Fruit fly (Drosophila melanogaster) whole organism, prepupa: Measurements from ENCODE around the gene CG7275.

ENCODE experiments used
- Blimp-1 ChIP-seq: fragments of 200-800 bp; sonication (Bioruptor generic); optimal IDR thresholded peaks from 3 replicates; lab custom pipeline; 2017; ENCODE audit warnings: missing biosample characterization, missing genetic modification characterization, mild to moderate bottlenecking, moderate library complexity, missing genetic modification reagents
- CG11294 ChIP-seq: fragments of 200-800 bp; sonication (Bioruptor generic); IDR thresholded peaks from 2 replicates; pipeline ENCODE4 v1.3.6; 2022; ENCODE audit warnings: missing biosample characterization, missing genetic modification characterization
- CG11762 ChIP-seq: fragments of 200-800 bp; sonication (Bioruptor generic); optimal IDR thresholded peaks from 3 replicates; lab custom pipeline; 2016; ENCODE audit warnings: missing biosample characterization, missing genetic modification characterization; ENCODE audit not compliant: insufficient read depth
- CG11902 ChIP-seq: fragments of 200-800 bp; sonication (Bioruptor generic); optimal IDR thresholded peaks from 3 replicates; lab custom pipeline; 2016; ENCODE audit warnings: missing biosample characterization, missing genetic modification characterization
- CG15336 ChIP-seq: fragments of 200-800 bp; sonication (Bioruptor generic); IDR thresholded peaks from 2 replicates; pipeline ENCODE4 v1.3.6; 2022; ENCODE audit warnings: missing biosample characterization, missing genetic modification characterization
- CG1621 ChIP-seq: fragments of 200-800 bp; sonication (Bioruptor generic); optimal IDR thresholded peaks from 3 replicates; lab custom pipeline; 2018; ENCODE audit warnings: missing biosample characterization, mild to moderate bottlenecking, missing genetic modification characterization
- CG16779 ChIP-seq: fragments of 200-800 bp; sonication (Bioruptor generic); optimal IDR thresholded peaks from 3 replicates; lab custom pipeline; 2017; ENCODE audit warnings: missing biosample characterization, mild to moderate bottlenecking, missing genetic modification characterization
- CG32006 ChIP-seq: fragments of 200-800 bp; sonication (Bioruptor generic); optimal IDR thresholded peaks from 3 replicates; lab custom pipeline; 2017; ENCODE audit warnings: missing biosample characterization, mild to moderate bottlenecking, missing genetic modification characterization
- CG3919 ChIP-seq: fragments of 200-800 bp; sonication (Bioruptor generic); optimal IDR thresholded peaks from 3 replicates; lab custom pipeline; 2016; ENCODE audit warnings: missing biosample characterization, missing genetic modification characterization
- CG6163 ChIP-seq: fragments of 200-800 bp; sonication (Bioruptor generic); IDR thresholded peaks from 3 replicates; pipeline ENCODE4 v1.3.6; 2022; ENCODE audit warnings: missing biosample characterization, missing genetic modification characterization
- CG6276 ChIP-seq: fragments of 200-800 bp; sonication (Bioruptor generic); optimal IDR thresholded peaks from 2 replicates; lab custom pipeline; 2017; ENCODE audit warnings: missing biosample characterization, mild to moderate bottlenecking, missing genetic modification characterization
- CG6792 ChIP-seq: fragments of 200-800 bp; sonication (Bioruptor generic); optimal IDR thresholded peaks from 3 replicates; lab custom pipeline; 2016; ENCODE audit warnings: missing biosample characterization, missing genetic modification characterization
- CG6854 ChIP-seq: fragments of 200-800 bp; sonication (Bioruptor generic); optimal IDR thresholded peaks from 2 replicates; lab custom pipeline; 2017; ENCODE audit warnings: missing biosample characterization, mild to moderate bottlenecking, missing genetic modification characterization
- CG7368 ChIP-seq: fragments of 200-800 bp; sonication (Bioruptor generic); optimal IDR thresholded peaks from 3 replicates; lab custom pipeline; 2016; ENCODE audit warnings: missing biosample characterization, missing genetic modification characterization
- CG8119 ChIP-seq: fragments of 200-800 bp; sonication (Bioruptor generic); IDR thresholded peaks from 3 replicates; pipeline ENCODE4 v1.3.6; 2022; ENCODE audit warnings: missing biosample characterization, missing genetic modification characterization
- CG8319 ChIP-seq: fragments of 200-800 bp; sonication (Bioruptor generic); optimal IDR thresholded peaks from 3 replicates; lab custom pipeline; 2016; ENCODE audit warnings: missing biosample characterization, missing genetic modification characterization
- CG8632 ChIP-seq: fragments of 200-800 bp; sonication (Bioruptor generic); optimal IDR thresholded peaks from 3 replicates; lab custom pipeline; 2016; ENCODE audit warnings: missing biosample characterization, missing genetic modification characterization
- CG9139 ChIP-seq: fragments of 200-800 bp; sonication (Bioruptor generic); optimal IDR thresholded peaks from 3 replicates; lab custom pipeline; 2017; ENCODE audit warnings: missing biosample characterization, mild to moderate bottlenecking, missing genetic modification characterization
- Eip75B ChIP-seq: fragments of 200-800 bp; sonication (Bioruptor generic); optimal IDR thresholded peaks from 3 replicates; lab custom pipeline; 2016; ENCODE audit warnings: missing biosample characterization, missing genetic modification characterization
- Eip93F ChIP-seq: fragments of 200-800 bp; sonication (Bioruptor generic); optimal IDR thresholded peaks from 2 replicates; lab custom pipeline; 2016; ENCODE audit warnings: missing biosample characterization, mild to moderate bottlenecking, missing genetic modification characterization
- Ets96B ChIP-seq: fragments of 200-800 bp; optimal IDR thresholded peaks from 2 replicates; lab custom pipeline; 2019; ENCODE audit warnings: missing biosample characterization, mild to moderate bottlenecking, missing genetic modification characterization, moderate library complexity
- Gug ChIP-seq: fragments of 200-800 bp; sonication (Bioruptor generic); IDR thresholded peaks from 2 replicates; pipeline ENCODE4 v1.3.6; 2022; ENCODE audit warnings: missing biosample characterization, missing genetic modification characterization
- Hr39 ChIP-seq: fragments of 200-800 bp; sonication (Bioruptor generic); optimal IDR thresholded peaks from 2 replicates; lab custom pipeline; 2016; ENCODE audit warnings: missing biosample characterization, missing genetic modification characterization
- Hr4 ChIP-seq: fragments of 200-800 bp; sonication (Bioruptor generic); optimal IDR thresholded peaks from 3 replicates; lab custom pipeline; 2016; ENCODE audit warnings: missing biosample characterization, missing genetic modification characterization
- Lpt ChIP-seq: fragments of 200-800 bp; sonication (Bioruptor generic); optimal IDR thresholded peaks from 3 replicates; lab custom pipeline; 2016; ENCODE audit warnings: missing biosample characterization, missing genetic modification characterization
- Met ChIP-seq: fragments of 200-800 bp; sonication (Bioruptor generic); optimal IDR thresholded peaks from 3 replicates; lab custom pipeline; 2016; ENCODE audit warnings: missing biosample characterization, missing genetic modification characterization
- OdsH ChIP-seq: fragments of 200-800 bp; sonication (Bioruptor generic); optimal IDR thresholded peaks from 3 replicates; lab custom pipeline; 2016; ENCODE audit warnings: missing biosample characterization, missing genetic modification characterization
- Smox ChIP-seq: fragments of 200-800 bp; sonication (Bioruptor generic); optimal IDR thresholded peaks from 3 replicates; lab custom pipeline; 2016; ENCODE audit warnings: missing biosample characterization, missing genetic modification characterization
- Sox102F ChIP-seq: fragments of 200-800 bp; sonication (Bioruptor generic); optimal IDR thresholded peaks from 2 replicates; lab custom pipeline; 2016; ENCODE audit warnings: missing biosample characterization, mild to moderate bottlenecking, missing genetic modification characterization
- Sox14 ChIP-seq: fragments of 200-800 bp; sonication (Bioruptor generic); optimal IDR thresholded peaks from 3 replicates; lab custom pipeline; 2016; ENCODE audit warnings: missing biosample characterization, missing genetic modification characterization
- Sox15 ChIP-seq: fragments of 200-800 bp; sonication (Bioruptor generic); optimal IDR thresholded peaks from 3 replicates; lab custom pipeline; 2016; ENCODE audit warnings: missing biosample characterization, missing genetic modification characterization
- achi ChIP-seq: fragments of 200-800 bp; sonication (Bioruptor generic); optimal IDR thresholded peaks from 3 replicates; lab custom pipeline; 2016; ENCODE audit warnings: missing biosample characterization, missing genetic modification characterization
- acj6 ChIP-seq: fragments of 200-800 bp; sonication (Bioruptor generic); optimal IDR thresholded peaks from 3 replicates; lab custom pipeline; 2016; ENCODE audit warnings: missing biosample characterization, missing genetic modification characterization
- cyc ChIP-seq: fragments of 200-800 bp; sonication (Bioruptor generic); optimal IDR thresholded peaks from 3 replicates; lab custom pipeline; 2016; ENCODE audit warnings: missing biosample characterization, missing genetic modification characterization
- dac ChIP-seq: fragments of 200-800 bp; sonication (Bioruptor generic); optimal IDR thresholded peaks from 2 replicates; lab custom pipeline; 2017; ENCODE audit warnings: missing biosample characterization, mild to moderate bottlenecking, missing genetic modification characterization
- dsx ChIP-seq: fragments of 200-800 bp; optimal IDR thresholded peaks from 3 replicates; lab custom pipeline; 2019; ENCODE audit warnings: missing biosample characterization, mild to moderate bottlenecking, missing genetic modification characterization, moderate library complexity; ENCODE audit not compliant: poor library complexity, severe bottlenecking
- esn ChIP-seq: fragments of 200-800 bp; sonication (Bioruptor generic); optimal IDR thresholded peaks from 2 replicates; lab custom pipeline; 2016; ENCODE audit warnings: missing biosample characterization, mild to moderate bottlenecking, missing genetic modification characterization, moderate library complexity
- fd59A ChIP-seq: fragments of 200-800 bp; sonication (Bioruptor generic); optimal IDR thresholded peaks from 2 replicates; lab custom pipeline; 2017; ENCODE audit warnings: missing biosample characterization, mild to moderate bottlenecking, missing genetic modification characterization, missing genetic modification reagents
- fd85E ChIP-seq: fragments of 200-800 bp; sonication (Bioruptor generic); optimal IDR thresholded peaks from 3 replicates; lab custom pipeline; 2016; ENCODE audit warnings: missing biosample characterization, missing genetic modification characterization
- fkh ChIP-seq: fragments of 200-800 bp; sonication (Bioruptor generic); optimal IDR thresholded peaks from 3 replicates; lab custom pipeline; 2017; ENCODE audit warnings: missing biosample characterization, mild to moderate bottlenecking, missing genetic modification characterization, moderate library complexity
- lz ChIP-seq: fragments of 200-800 bp; sonication (Bioruptor generic); optimal IDR thresholded peaks from 3 replicates; lab custom pipeline; 2016; ENCODE audit warnings: missing biosample characterization, missing genetic modification characterization
- net ChIP-seq: fragments of 200-800 bp; sonication (Bioruptor generic); optimal IDR thresholded peaks from 3 replicates; lab custom pipeline; 2016; ENCODE audit warnings: missing biosample characterization, missing genetic modification characterization
- pdm3 ChIP-seq: fragments of 200-800 bp; sonication (Bioruptor generic); optimal IDR thresholded peaks from 3 replicates; lab custom pipeline; 2016; ENCODE audit warnings: missing biosample characterization, missing genetic modification characterization
- salr ChIP-seq, 2 experiments: fragments of 200-800 bp; sonication (Bioruptor generic); optimal IDR thresholded peaks; 3 replicates each; lab custom pipeline; 2016 to 2018; ENCODE audit warnings: missing biosample characterization in 2 of 2, missing genetic modification characterization in 2 of 2, mild to moderate bottlenecking in 1 of 2
- spab ChIP-seq: fragments of 200-800 bp; sonication (Bioruptor generic); optimal IDR thresholded peaks from 2 replicates; lab custom pipeline; 2017; ENCODE audit warnings: missing biosample characterization, mild to moderate bottlenecking, missing genetic modification characterization, missing genetic modification reagents
- vri ChIP-seq: fragments of 200-800 bp; sonication (Bioruptor generic); optimal IDR thresholded peaks from 3 replicates; lab custom pipeline; 2016; ENCODE audit warnings: missing biosample characterization, mild to moderate bottlenecking, missing genetic modification characterization

CG7275 gene

dm6 chr3L:15513264-15513663 is 14.5 kb downstream of the CG7275 start:
- TF ChIP-seq dsx (GFP tag; lab: Kevin White, UChicago) = no peak
- no peak for TF ChIP-seq Eip75B (GFP tag; lab: Kevin White, UChicago)
- TF ChIP-seq CG16779 (tag; lab: Kevin White, UChicago) = no peak
- TF ChIP-seq esn (GFP tag; lab: Kevin White, UChicago) = no peak
- no peak for TF ChIP-seq Met (GFP tag; lab: Kevin White, UChicago)
- no peak for TF ChIP-seq Gug (GFP tag; lab: Robert Waterston, UW)
- TF ChIP-seq CG32006 (GFP tag; lab: Kevin White, UChicago) = no peak
- no peak for TF ChIP-seq Lpt
- no peak for TF ChIP-seq fd85E
- TF ChIP-seq fkh = no peak
- no peak for TF ChIP-seq lz (GFP tag; lab: Kevin White, UChicago)
- no peak for TF ChIP-seq Smox (GFP tag; lab: Kevin White, UChicago)
- TF ChIP-seq Blimp-1 (GFP tag; lab: Kevin White, UChicago) = no peak
- TF ChIP-seq Ets96B (tag; lab: Kevin White, UChicago) = no peak
- no peak for TF ChIP-seq CG6163 (GFP tag; lab: Robert Waterston, UW)

dm6 chr3L:15513726-15514125 is 15.0 kb downstream of the CG7275 start:
- TF ChIP-seq CG1621 (no peak), CG15336 (GFP tag; lab: Robert Waterston, UW) (no peak), Gug (GFP tag; lab: Robert Waterston, UW) (no peak), salr (GFP tag; optimal IDR thresholded peaks at IDR 0.05; lab: Kevin White, UChicago) (no peak), CG9139 (GFP tag; lab: Kevin White, UChicago) (no peak), Smox (GFP tag; lab: Kevin White, UChicago) (no peak), OdsH (no peak), CG6163 (GFP tag; lab: Robert Waterston, UW) (no peak), CG7368 (GFP tag; lab: Kevin White, UChicago) (no peak), net (GFP tag; lab: Kevin White, UChicago) (no peak), esn (GFP tag; lab: Kevin White, UChicago) (no peak), Hr39 (GFP tag; lab: Kevin White, UChicago) (no peak), Lpt (no peak), vri (GFP tag; lab: Kevin White, UChicago) (no peak), CG11294 (GFP tag; lab: Robert Waterston, UW) (no peak), CG6276 (GFP tag; lab: Kevin White, UChicago) (no peak), Sox15 (GFP tag; lab: Kevin White, UChicago) (no peak)

dm6 chr3L:15514405-15514804 is 15.6 kb downstream of the CG7275 start:
- no peak for TF ChIP-seq CG3919 (GFP tag; lab: Kevin White, UChicago)
- no peak for TF ChIP-seq achi
- TF ChIP-seq acj6 (GFP tag; lab: Kevin White, UChicago) = no peak
- TF ChIP-seq Sox102F (GFP tag; lab: Kevin White, UChicago) = no peak
- no peak for TF ChIP-seq fd85E
- no peak for TF ChIP-seq Eip75B (GFP tag; lab: Kevin White, UChicago)
- no peak for TF ChIP-seq Met (GFP tag; lab: Kevin White, UChicago)
- TF ChIP-seq lz (GFP tag; lab: Kevin White, UChicago) = no peak
- no peak for TF ChIP-seq CG8632 (GFP tag; lab: Kevin White, UChicago)
- TF ChIP-seq cyc (GFP tag; lab: Kevin White, UChicago) = no peak
- TF ChIP-seq CG8319 = no peak
- TF ChIP-seq CG6792 (GFP tag; lab: Kevin White, UChicago) = no peak
- no peak for TF ChIP-seq spab (GFP tag; lab: Kevin White, UChicago)
- no peak for TF ChIP-seq CG6276 (GFP tag; lab: Kevin White, UChicago)
- peak; percentile 66 for TF ChIP-seq vri (GFP tag; lab: Kevin White, UChicago)
- no peak for TF ChIP-seq CG32006 (GFP tag; lab: Kevin White, UChicago)
- no peak for TF ChIP-seq fd59A (GFP tag; lab: Kevin White, UChicago)
- no peak for TF ChIP-seq CG11902
- peak; percentile 49 for TF ChIP-seq Sox14
- no peak for TF ChIP-seq CG11762 (GFP tag; lab: Kevin White, UChicago)
- TF ChIP-seq Lpt = peak; percentile 38
- TF ChIP-seq Smox (GFP tag; lab: Kevin White, UChicago) = no peak
- TF ChIP-seq pdm3 = no peak
- TF ChIP-seq Blimp-1 (GFP tag; lab: Kevin White, UChicago) = no peak
- no peak for TF ChIP-seq Eip93F
- TF ChIP-seq CG11294 (GFP tag; lab: Robert Waterston, UW) = no peak
- TF ChIP-seq CG7368 (GFP tag; lab: Kevin White, UChicago) = no peak
- peak; percentile 44 for TF ChIP-seq CG6854 (GFP tag; lab: Kevin White, UChicago)
- TF ChIP-seq dsx (GFP tag; lab: Kevin White, UChicago) = no peak
- peak; percentile 29; the same call in 1 of the 3 replicates for TF ChIP-seq CG8119 (GFP tag; lab: Robert Waterston, UW)
- no peak for TF ChIP-seq Sox15 (GFP tag; lab: Kevin White, UChicago)
- TF ChIP-seq dac (GFP tag; lab: Kevin White, UChicago) = no peak
- no peak for TF ChIP-seq Hr4 (GFP tag; lab: Kevin White, UChicago)
